Worm (Caenorhabditis elegans): Measurements from ENCODE around the gene Y47D3B.3.

- no peak for TF ChIP-seq ref-1 (GFP tag; conservative IDR thresholded peaks at IDR 0.05)
- TF ChIP-seq ztf-23 (GFP tag; IDR thresholded peaks at IDR 0.05) = no peak
- no peak for TF ChIP-seq med-1 (GFP tag; optimal IDR thresholded peaks at IDR 0.05; ENCODE audit: insufficient read depth)
- no peak for TF ChIP-seq flt-1 (GFP tag; IDR thresholded peaks at IDR 0.05)
- no peak for TF ChIP-seq cog-1 (tag; optimal IDR thresholded peaks at IDR 0.05)
- no peak for TF ChIP-seq T22C8.4 (GFP tag; IDR thresholded peaks at IDR 0.05)
Measured at ce11 chrIII:11357418-11357817, 40.2 kb upstream of the Y47D3B.3 start.
